Worm (Caenorhabditis elegans) whole organism, L4 larva: ENCODE measurements around the gene Y49E10.21.

ENCODE experiments used
- ces-1 ChIP-seq: fragments of 150-350 bp; sonication (generic microtip); optimal IDR thresholded peaks from 4 replicates; lab custom pipeline; 2014; ENCODE audit warnings: missing biosample characterization, missing genetic modification reagents, missing genetic modification characterization
- dpl-1 ChIP-seq: fragments of 150-350 bp; optimal IDR thresholded peaks from 2 replicates; lab custom pipeline; 2014; ENCODE audit warnings: missing biosample characterization, missing genetic modification reagents, missing genetic modification characterization
- hmg-1.1 ChIP-seq: fragments of 200-800 bp; sonication (Bioruptor generic); IDR thresholded peaks from 2 replicates; pipeline ENCODE4 v1.3.6; 2022; ENCODE audit warnings: missing genetic modification reagents, missing genetic modification characterization, missing compliant biosample characterization
- mdl-1 ChIP-seq, 2 experiments: fragments of 150-350 bp in 1 of 2; sonication (generic microtip) in 1 of 2; optimal IDR thresholded peaks; 2 replicates each; lab custom pipeline; 2014 to 2017; ENCODE audit warnings: missing biosample characterization in 2 of 2, missing genetic modification characterization in 2 of 2
- mxl-2 ChIP-seq: fragments of 200-800 bp; sonication (Bioruptor generic); conservative IDR thresholded peaks from 2 replicates; pipeline ENCODE4 v1.3.6; 2022; ENCODE audit warnings: missing genetic modification reagents, missing genetic modification characterization, missing compliant biosample characterization
- nhr-48 ChIP-seq: sonication (generic microtip); optimal IDR thresholded peaks from 2 replicates; lab custom pipeline; 2016; ENCODE audit warnings: mild to moderate bottlenecking, missing genetic modification characterization, missing compliant biosample characterization
- snpc-4 ChIP-seq: fragments of 150-350 bp; optimal IDR thresholded peaks from 2 replicates; lab custom pipeline; 2014; ENCODE audit warnings: missing biosample characterization, missing genetic modification characterization
- tag-97 ChIP-seq: fragments of 200-800 bp; sonication (Bioruptor generic); IDR thresholded peaks from 2 replicates; pipeline ENCODE4 v1.3.6; 2022; ENCODE audit warnings: missing genetic modification characterization, missing compliant biosample characterization

ce11 chrIII:12453785-12454184 lies 3.6 kb upstream of the Y49E10.21 start:
- no peak for TF ChIP-seq mdl-1 (tag; optimal IDR thresholded peaks at IDR 0.05; lab: Kevin White, UChicago)
- no peak for TF ChIP-seq mxl-2 (GFP tag; lab: Robert Waterston, UW)
- TF ChIP-seq hmg-1.1 (GFP tag; lab: Robert Waterston, UW), result no peak
- no peak for TF ChIP-seq dpl-1 (GFP tag; lab: Kevin White, UChicago)
- no peak for TF ChIP-seq tag-97 (GFP tag; lab: Robert Waterston, UW)
- no peak for TF ChIP-seq snpc-4
- no peak for TF ChIP-seq nhr-48 (tag; lab: Kevin White, UChicago)
- no peak for TF ChIP-seq ces-1 (GFP tag; lab: Kevin White, UChicago)
